Worm (Caenorhabditis elegans): Measurements from ENCODE around the gene wrt-10.

DNA sequence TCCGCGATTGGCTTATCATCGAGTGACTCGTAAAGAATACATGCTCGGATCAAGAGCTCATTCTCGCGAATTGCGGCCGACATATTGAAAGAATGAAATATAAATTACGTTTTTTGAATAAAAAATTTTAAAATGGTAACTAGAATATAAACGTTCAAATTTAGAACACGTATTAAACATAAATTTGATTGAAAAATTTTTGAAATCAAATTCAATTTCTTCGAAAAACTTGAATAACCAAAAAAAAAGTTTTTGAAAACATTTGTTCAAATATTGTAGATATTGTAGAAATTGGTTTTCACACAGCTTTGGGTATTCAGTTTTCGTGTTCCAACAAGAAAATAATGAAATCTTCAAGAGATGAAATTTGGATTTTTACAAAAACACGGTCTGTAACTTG, 13.7 kb upstream of the wrt-10 start, which contains the start of gene fbxa-224:
- TF ChIP-seq unc-62 (GFP tag; optimal IDR thresholded peaks at IDR 0.05): no peak
- TF ChIP-seq ceh-58 (GFP tag; IDR thresholded peaks at IDR 0.05): no peak
- TF ChIP-seq egrh-3 (GFP tag; IDR thresholded peaks at IDR 0.05): no peak
- no peak for TF ChIP-seq T07F8.4 (tag; optimal IDR thresholded peaks at IDR 0.05)

All from whole organism, young adult.